Fruit fly (Drosophila melanogaster): ENCODE measurements around the gene CG10650.
A peak's percentile ranks its signal among the peaks of the same experiment; 100 is the strongest.

The CG10650 gene

DNA sequence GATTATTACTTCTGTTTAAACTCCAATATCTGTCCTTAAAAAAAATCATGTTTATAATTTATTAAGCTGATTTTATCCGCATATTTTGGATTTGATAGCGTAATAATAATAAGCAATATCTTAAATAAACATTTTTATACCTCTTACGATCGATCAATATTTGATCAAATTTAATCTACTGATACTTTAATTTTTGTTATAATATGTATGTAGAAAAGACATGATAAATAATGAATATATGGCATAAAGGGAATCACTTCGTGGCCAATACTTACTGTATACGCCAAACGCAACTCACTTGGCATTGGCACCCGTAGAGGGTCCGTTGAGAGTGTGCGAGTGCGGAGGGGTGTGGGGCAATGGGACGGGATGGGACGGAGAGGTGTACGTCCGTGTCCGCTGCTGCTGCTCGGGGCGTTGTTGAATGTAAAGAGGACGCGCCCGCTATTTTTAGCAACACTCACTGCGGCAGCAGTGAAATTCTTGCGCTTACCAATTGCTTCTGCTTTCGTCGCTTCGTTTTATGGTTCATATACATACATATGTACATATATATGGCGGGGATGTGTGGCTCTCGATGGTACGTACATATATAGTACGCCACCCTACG is 40.5 kb upstream of the CG10650 start (continued):
- TF ChIP-seq ftz-f1 (GFP tag; optimal IDR thresholded peaks at IDR 0.05) (peak; percentile 47), CG8765 (GFP tag; IDR thresholded peaks at IDR 0.05) (no peak), mam (GFP tag; optimal IDR thresholded peaks at IDR 0.05) (no peak), Myb (GFP tag; optimal IDR thresholded peaks at IDR 0.05) (no peak), Drgx (GFP tag; IDR thresholded peaks at IDR 0.05) (peak; percentile 6; the same call in 1 of the 2 replicates), CG32532 (GFP tag; IDR thresholded peaks at IDR 0.05) (no peak), CG10209 (GFP tag; optimal IDR thresholded peaks at IDR 0.05) (peak; percentile 15), CG34376 (GFP tag; optimal IDR thresholded peaks at IDR 0.05) (no peak), h (optimal IDR thresholded peaks at IDR 0.05) (no peak), chinmo (GFP tag; IDR thresholded peaks at IDR 0.05; ENCODE audit: partially characterized antibody) (0 out of 4 replicates have a peak, but pooled peaks have one; percentile 48), so (GFP tag; IDR thresholded peaks at IDR 0.05) (no peak), ken (GFP tag; IDR thresholded peaks at IDR 0.05) (no peak), CG14667 (GFP tag; IDR thresholded peaks at IDR 0.05) (no peak), CG1647 (GFP tag; optimal IDR thresholded peaks at IDR 0.05) (no peak), CG1602 (GFP tag; optimal IDR thresholded peaks at IDR 0.05) (no peak), CG12391 (tag; optimal IDR thresholded peaks at IDR 0.05) (peak; percentile 15), cad (GFP tag; optimal IDR thresholded peaks at IDR 0.05) (peak; percentile 1), Chrac-16 (GFP tag; optimal IDR thresholded peaks at IDR 0.05) (no peak), NC2β (GFP tag; optimal IDR thresholded peaks at IDR 0.05) (no peak), BEAF-32 (GFP tag; optimal IDR thresholded peaks at IDR 0.05) (no peak), CG30403 (GFP tag; optimal IDR thresholded peaks at IDR 0.05) (peak; percentile 41), CG17361 (GFP tag; IDR thresholded peaks at IDR 0.05) (0 out of 3 replicates have a peak, but pooled peaks have one; percentile 25), Dip2 (GFP tag; IDR thresholded peaks at IDR 0.05) (no peak), CG3407 (GFP tag; optimal IDR thresholded peaks at IDR 0.05) (no peak), cwo (GFP tag; optimal IDR thresholded peaks at IDR 0.05) (peak; percentile 14), en (GFP tag; optimal IDR thresholded peaks at IDR 0.05) (no peak), Dbx (GFP tag; IDR thresholded peaks at IDR 0.05) (peak; percentile 39; the same call in 1 of the 3 replicates), sd (tag; optimal IDR thresholded peaks at IDR 0.05) (peak; percentile 70), tll (GFP tag; optimal IDR thresholded peaks at IDR 0.05) (no peak), bowl (GFP tag; IDR thresholded peaks at IDR 0.05) (no peak), dysf (GFP tag; IDR thresholded peaks at IDR 0.05) (no peak), toy (GFP tag; IDR thresholded peaks at IDR 0.05) (no peak), Sin3A (optimal IDR thresholded peaks at IDR 0.05) (no peak), CG8944 (GFP tag; optimal IDR thresholded peaks at IDR 0.05) (no peak), gcm2 (GFP tag; optimal IDR thresholded peaks at IDR 0.05) (no peak), HLHmδ (GFP tag; optimal IDR thresholded peaks at IDR 0.05) (no peak), MBD-R2 (GFP tag; IDR thresholded peaks at IDR 0.05) (peak; percentile 15; the same call in 1 of the 2 replicates), CG12769 (tag; optimal IDR thresholded peaks at IDR 0.05) (peak; percentile 91), Oli (tag; optimal IDR thresholded peaks at IDR 0.05) (peak; percentile 19), lmd (GFP tag; IDR thresholded peaks at IDR 0.05) (no peak), CG13894 (tag; optimal IDR thresholded peaks at IDR 0.05) (no peak), hth (optimal IDR thresholded peaks at IDR 0.05) (no peak), sc (optimal IDR thresholded peaks at IDR 0.05) (no peak), sc (GFP tag; optimal IDR thresholded peaks at IDR 0.05) (no peak), bsh (GFP tag; optimal IDR thresholded peaks at IDR 0.05) (no peak), insv (GFP tag; optimal IDR thresholded peaks at IDR 0.05) (no peak), gem (tag; optimal IDR thresholded peaks at IDR 0.05) (peak; percentile 45), p53 (GFP tag; optimal IDR thresholded peaks at IDR 0.05) (no peak), CG10366 (GFP tag; IDR thresholded peaks at IDR 0.05) (no peak), tio (GFP tag; optimal IDR thresholded peaks at IDR 0.05) (no peak)

All from whole organism, embryonic.